Fruit fly (Drosophila melanogaster) whole organism, embryonic: ENCODE measurements around the gene CG42240.
A peak's percentile ranks its signal among the peaks of the same experiment; 100 is the strongest.

Source experiments
- Atf6 ChIP-seq: fragments of 200-800 bp; sonication (Bioruptor generic); IDR thresholded peaks from 2 replicates; pipeline ENCODE4 v1.3.6; 2022; ENCODE audit warnings: missing biosample characterization, missing genetic modification characterization
- C15 ChIP-seq: fragments of 200-800 bp; sonication (Bioruptor generic); IDR thresholded peaks from 3 replicates; pipeline ENCODE4 v1.3.6; 2022; ENCODE audit warnings: missing biosample characterization, missing genetic modification characterization
- CG11085 ChIP-seq: fragments of 200-800 bp; sonication (Bioruptor generic); IDR thresholded peaks from 2 replicates; pipeline ENCODE4 v1.3.6; 2022; ENCODE audit warnings: missing biosample characterization, missing genetic modification characterization
- CG11696 ChIP-seq: fragments of 200-800 bp; sonication (Bioruptor generic); IDR thresholded peaks from 2 replicates; pipeline ENCODE4 v1.3.6; 2022; ENCODE audit warnings: missing biosample characterization, missing genetic modification characterization
- CG12769 ChIP-seq: fragments of 200-800 bp; sonication (Bioruptor generic); optimal IDR thresholded peaks from 2 replicates; lab custom pipeline; 2019; ENCODE audit warnings: missing biosample characterization, mild to moderate bottlenecking, missing genetic modification characterization, moderate library complexity
- CG17568 ChIP-seq: fragments of 200-800 bp; sonication (Bioruptor generic); optimal IDR thresholded peaks from 2 replicates; lab custom pipeline; 2018; ENCODE audit warnings: missing biosample characterization, mild to moderate bottlenecking, missing genetic modification characterization, moderate library complexity
- CG18262 ChIP-seq: fragments of 200-800 bp; optimal IDR thresholded peaks from 3 replicates; lab custom pipeline; 2019; ENCODE audit warnings: missing biosample characterization, mild to moderate bottlenecking, missing genetic modification characterization, moderate library complexity
- CG18619 ChIP-seq: fragments of 200-800 bp; sonication (Bioruptor generic); optimal IDR thresholded peaks from 3 replicates; lab custom pipeline; 2017; ENCODE audit warnings: missing biosample characterization, mild to moderate bottlenecking, missing genetic modification characterization
- CG31365 ChIP-seq: fragments of 200-800 bp; sonication (Bioruptor generic); optimal IDR thresholded peaks from 2 replicates; lab custom pipeline; 2018; ENCODE audit warnings: missing biosample characterization, mild to moderate bottlenecking, missing genetic modification characterization
- CG43689 ChIP-seq: fragments of 200-800 bp; sonication (Bioruptor generic); IDR thresholded peaks from 2 replicates; pipeline ENCODE4 v1.3.6; 2022; ENCODE audit warnings: missing biosample characterization, missing genetic modification characterization
- CG4617 ChIP-seq: fragments of 200-800 bp; sonication (Bioruptor generic); optimal IDR thresholded peaks from 3 replicates; lab custom pipeline; 2016; ENCODE audit warnings: missing biosample characterization, missing genetic modification characterization, borderline replicate concordance
- CG4707 ChIP-seq: fragments of 200-800 bp; sonication (Bioruptor generic); optimal IDR thresholded peaks from 2 replicates; lab custom pipeline; 2018; ENCODE audit warnings: missing biosample characterization, mild to moderate bottlenecking, missing genetic modification characterization, moderate library complexity
- CG5953 ChIP-seq: fragments of 200-800 bp; sonication (Bioruptor generic); IDR thresholded peaks from 2 replicates; pipeline ENCODE4 v1.3.6; 2022; ENCODE audit warnings: missing biosample characterization, missing genetic modification characterization
- CG6813 ChIP-seq: fragments of 200-800 bp; sonication (Bioruptor generic); optimal IDR thresholded peaks from 2 replicates; lab custom pipeline; 2017; ENCODE audit warnings: missing biosample characterization, missing genetic modification characterization, mild to moderate bottlenecking, moderate library complexity, missing genetic modification reagents
- CG7556 ChIP-seq: fragments of 200-800 bp; sonication (Bioruptor generic); optimal IDR thresholded peaks from 2 replicates; lab custom pipeline; 2017; ENCODE audit warnings: missing biosample characterization, mild to moderate bottlenecking, missing genetic modification characterization
- CG9609 ChIP-seq: fragments of 200-800 bp; sonication (Bioruptor generic); optimal IDR thresholded peaks from 3 replicates; lab custom pipeline; 2016; ENCODE audit warnings: missing biosample characterization, missing genetic modification characterization
- CG9727 ChIP-seq: fragments of 200-800 bp; sonication (Bioruptor generic); optimal IDR thresholded peaks from 3 replicates; lab custom pipeline; 2017; ENCODE audit warnings: missing biosample characterization, mild to moderate bottlenecking, missing genetic modification characterization
- CoRest ChIP-seq: fragments of 200-800 bp; sonication (Bioruptor generic); optimal IDR thresholded peaks from 3 replicates; lab custom pipeline; 2018; ENCODE audit warnings: missing biosample characterization, mild to moderate bottlenecking, missing genetic modification characterization, moderate library complexity
- Dref ChIP-seq: fragments of 200-800 bp; sonication (Bioruptor generic); IDR thresholded peaks from 2 replicates; pipeline ENCODE4 v1.3.6; 2022; ENCODE audit warnings: missing biosample characterization, missing genetic modification characterization
- Fer2 ChIP-seq: fragments of 200-800 bp; sonication (Bioruptor generic); optimal IDR thresholded peaks from 2 replicates; lab custom pipeline; 2018; ENCODE audit warnings: missing biosample characterization, mild to moderate bottlenecking, missing genetic modification characterization, moderate library complexity
- HLH3B ChIP-seq: fragments of 200-800 bp; sonication (Bioruptor generic); IDR thresholded peaks from 2 replicates; pipeline ENCODE4 v1.3.6; 2022; ENCODE audit warnings: missing biosample characterization, missing genetic modification characterization
- MBD-R2 ChIP-seq: fragments of 200-800 bp; sonication (Bioruptor generic); IDR thresholded peaks from 2 replicates; pipeline ENCODE4 v1.3.6; 2022; ENCODE audit warnings: missing biosample characterization, missing genetic modification characterization
- NC2α ChIP-seq: fragments of 200-800 bp; sonication (Bioruptor generic); optimal IDR thresholded peaks from 2 replicates; lab custom pipeline; 2016; ENCODE audit warnings: missing biosample characterization, missing genetic modification characterization
- NFAT ChIP-seq: fragments of 200-800 bp; sonication (Bioruptor generic); IDR thresholded peaks from 2 replicates; pipeline ENCODE4 v1.3.6; 2022; ENCODE audit warnings: missing biosample characterization, missing genetic modification characterization
- Neu2 ChIP-seq: fragments of 200-800 bp; sonication (Bioruptor generic); optimal IDR thresholded peaks from 3 replicates; lab custom pipeline; 2016; ENCODE audit warnings: missing biosample characterization, missing genetic modification characterization, borderline replicate concordance
- Sox102F ChIP-seq: fragments of 200-800 bp; sonication (Bioruptor generic); optimal IDR thresholded peaks from 2 replicates; lab custom pipeline; 2018; ENCODE audit warnings: missing biosample characterization, mild to moderate bottlenecking, missing genetic modification characterization, moderate library complexity
- al ChIP-seq: fragments of 200-800 bp; sonication (Bioruptor generic); IDR thresholded peaks from 2 replicates; pipeline ENCODE4 v1.3.6; 2022; ENCODE audit warnings: missing biosample characterization, missing genetic modification characterization
- ap ChIP-seq: fragments of 200-800 bp; sonication (Bioruptor generic); IDR thresholded peaks from 2 replicates; pipeline ENCODE4 v1.3.6; 2022; ENCODE audit warnings: missing biosample characterization, missing genetic modification characterization
- bcd ChIP-seq: fragments of 200-800 bp; sonication (Bioruptor generic); optimal IDR thresholded peaks from 2 replicates; lab custom pipeline; 2017; ENCODE audit warnings: missing biosample characterization, mild to moderate bottlenecking, missing genetic modification characterization
- ci ChIP-seq: fragments of 200-800 bp; sonication (Bioruptor generic); IDR thresholded peaks from 3 replicates; pipeline ENCODE4 v1.3.6; 2022; ENCODE audit warnings: missing biosample characterization, missing genetic modification characterization
- exex ChIP-seq: fragments of 200-800 bp; sonication (Bioruptor generic); optimal IDR thresholded peaks from 4 replicates; lab custom pipeline; 2018; ENCODE audit warnings: missing biosample characterization, mild to moderate bottlenecking, missing genetic modification characterization, moderate library complexity
- fd3F ChIP-seq: fragments of 200-800 bp; sonication (Bioruptor generic); optimal IDR thresholded peaks from 2 replicates; lab custom pipeline; 2018; ENCODE audit warnings: missing biosample characterization, mild to moderate bottlenecking, missing genetic modification characterization, moderate library complexity
- gcm2 ChIP-seq: fragments of 200-800 bp; sonication (Bioruptor generic); optimal IDR thresholded peaks from 2 replicates; lab custom pipeline; 2016; ENCODE audit warnings: missing biosample characterization, missing genetic modification characterization
- grn ChIP-seq: fragments of 200-800 bp; sonication (Bioruptor generic); optimal IDR thresholded peaks from 3 replicates; lab custom pipeline; 2017; ENCODE audit warnings: missing biosample characterization, missing genetic modification characterization
- gsb-n ChIP-seq: fragments of 200-800 bp; sonication (Bioruptor generic); optimal IDR thresholded peaks from 3 replicates; lab custom pipeline; 2018; ENCODE audit warnings: missing biosample characterization, mild to moderate bottlenecking, missing genetic modification characterization
- inv ChIP-seq: fragments of 200-800 bp; sonication (Bioruptor generic); IDR thresholded peaks from 2 replicates; pipeline ENCODE4 v1.3.6; 2022; ENCODE audit warnings: missing biosample characterization, missing genetic modification characterization; ENCODE audit not compliant: partially characterized antibody
- lmd ChIP-seq: fragments of 200-800 bp; sonication (Bioruptor generic); IDR thresholded peaks from 2 replicates; pipeline ENCODE4 v1.3.6; 2022; ENCODE audit warnings: missing biosample characterization, missing genetic modification characterization
- nau ChIP-seq: fragments of 200-800 bp; sonication (Bioruptor generic); optimal IDR thresholded peaks from 3 replicates; lab custom pipeline; 2017; ENCODE audit warnings: missing biosample characterization, mild to moderate bottlenecking, missing genetic modification characterization, missing genetic modification reagents
- odd ChIP-seq: fragments of 200-800 bp; sonication (Bioruptor generic); optimal IDR thresholded peaks from 2 replicates; lab custom pipeline; 2017; ENCODE audit warnings: missing biosample characterization, mild to moderate bottlenecking, missing genetic modification characterization
- prd ChIP-seq, 3 experiments: fragments of >200 bp in 2 of 3; fragments of 200-800 bp in 1 of 3; sonication (Bioruptor generic) in 1 of 3; optimal IDR thresholded peaks in 2 of 3; IDR thresholded peaks in 1 of 3; 2 replicates in 2 of 3; 3 replicates in 1 of 3; pipeline versions ENCODE4 v1.3.6 to Lab custom; 2017 to 2022; ENCODE audit warnings: missing biosample characterization in 1 of 3, missing genetic modification characterization in 1 of 3
- repo ChIP-seq: fragments of 200-800 bp; sonication (Bioruptor generic); optimal IDR thresholded peaks from 2 replicates; lab custom pipeline; 2016; ENCODE audit warnings: missing biosample characterization, missing genetic modification characterization
- rib ChIP-seq: fragments of 200-800 bp; sonication (Bioruptor generic); IDR thresholded peaks from 2 replicates; pipeline ENCODE4 v1.3.6; 2022; ENCODE audit warnings: missing biosample characterization, missing genetic modification characterization
- sens ChIP-seq: fragments of 200-800 bp; sonication (Bioruptor generic); peaks from one replicate; lab custom pipeline; 2016; ENCODE audit warnings: missing biosample characterization, missing genetic modification characterization
- sens-2 ChIP-seq: fragments of 200-800 bp; sonication (Bioruptor generic); IDR thresholded peaks from 2 replicates; pipeline ENCODE4 v1.3.6; 2022; ENCODE audit warnings: missing biosample characterization, missing genetic modification characterization
- shn ChIP-seq: fragments of 200-800 bp; sonication (Bioruptor generic); optimal IDR thresholded peaks from 3 replicates; lab custom pipeline; 2016; ENCODE audit warnings: missing biosample characterization, missing genetic modification characterization
- slbo ChIP-seq: fragments of 200-800 bp; sonication (Bioruptor generic); IDR thresholded peaks from 2 replicates; pipeline ENCODE4 v1.3.6; 2022; ENCODE audit warnings: missing biosample characterization, missing genetic modification characterization
- tll ChIP-seq, 2 experiments: fragments of 200-800 bp in 1 of 2; fragments of >200 bp in 1 of 2; sonication (Bioruptor generic) in 1 of 2; optimal IDR thresholded peaks; 2 replicates each; lab custom pipeline; 2017 to 2019; ENCODE audit warnings: missing biosample characterization in 2 of 2, missing genetic modification characterization in 2 of 2, mild to moderate bottlenecking in 1 of 2, moderate library complexity in 1 of 2
- tx ChIP-seq: fragments of 200-800 bp; sonication (Bioruptor generic); optimal IDR thresholded peaks from 2 replicates; lab custom pipeline; 2016; ENCODE audit warnings: missing biosample characterization, missing genetic modification characterization
- zen2 ChIP-seq: fragments of 200-800 bp; sonication (Bioruptor generic); IDR thresholded peaks from 3 replicates; pipeline ENCODE4 v1.3.6; 2022; ENCODE audit warnings: missing biosample characterization, missing genetic modification characterization; ENCODE audit not compliant: partially characterized antibody

Gene CG42240

dm6 chrX:6330369-6330949 is at the start of gene CG42240:
Gene CG42240 (plus strand): TSS chrX:6330842.
- no peak for TF ChIP-seq Dref (GFP tag; lab: Robert Waterston, UW)
- peak; percentile 76 for TF ChIP-seq CG17568
- peak; percentile 95 for TF ChIP-seq CoRest (tag; lab: Kevin White, UChicago)
- peak; percentile 74 for TF ChIP-seq slbo (GFP tag; lab: Robert Waterston, UW)
- peak; percentile 55 for TF ChIP-seq exex (tag; lab: Kevin White, UChicago)
- TF ChIP-seq tx (GFP tag; lab: Kevin White, UChicago), result peak; percentile 56
- TF ChIP-seq ap, result peak; percentile 3; the same call in 1 of the 2 replicates
- peak; percentile 85 for TF ChIP-seq Atf6
- TF ChIP-seq HLH3B (GFP tag; lab: Robert Waterston, UW), result peak; percentile 83
- TF ChIP-seq prd (optimal IDR thresholded peaks at IDR 0.05; lab: Kevin White, UChicago), result no peak
- TF ChIP-seq prd (GFP tag; IDR thresholded peaks at IDR 0.05; lab: Robert Waterston, UW), result peak; percentile 79
- no peak for TF ChIP-seq inv (GFP tag; lab: Robert Waterston, UW)
- peak; percentile 82 for TF ChIP-seq CG12769
- peak; percentile 84 for TF ChIP-seq lmd
- peak; percentile 93 for TF ChIP-seq Sox102F (GFP tag; lab: Kevin White, UChicago)
- no peak for TF ChIP-seq sens-2
- peak; percentile 54; the same call in 1 of the 2 replicates for TF ChIP-seq CG5953 (GFP tag; lab: Robert Waterston, UW)
- TF ChIP-seq zen2 (GFP tag; lab: Robert Waterston, UW), result no peak
- TF ChIP-seq ci (GFP tag; lab: Robert Waterston, UW), result peak; percentile 72; the same call in 2 of the 3 replicates
- 0 out of 2 replicates have a peak, but pooled peaks have one; percentile 40 for TF ChIP-seq CG11085
- peak; percentile 50 for TF ChIP-seq CG4617 (GFP tag; lab: Kevin White, UChicago)
- peak; percentile 99 for TF ChIP-seq sens (GFP tag; lab: Kevin White, UChicago)
- peak; percentile 42 for TF ChIP-seq NC2α
- TF ChIP-seq MBD-R2 (GFP tag; lab: Robert Waterston, UW), result peak; percentile 23; the same call in 1 of the 2 replicates
- TF ChIP-seq fd3F (GFP tag; lab: Kevin White, UChicago), result peak; percentile 78
- 0 out of 2 replicates have a peak, but pooled peaks have one; percentile 40 for TF ChIP-seq rib (GFP tag; lab: Robert Waterston, UW)
- peak; percentile 91 for TF ChIP-seq CG9727 (GFP tag; lab: Kevin White, UChicago)
- peak; percentile 97 for TF ChIP-seq CG7556
- TF ChIP-seq CG6813, result peak; percentile 84
- TF ChIP-seq Neu2 (GFP tag; lab: Kevin White, UChicago), result no peak
- TF ChIP-seq tll (GFP tag; optimal IDR thresholded peaks at IDR 0.05; lab: Kevin White, UChicago), result peak in 1 of 2 experiments; percentile 14
- peak; percentile 77 for TF ChIP-seq Fer2 (tag; lab: Kevin White, UChicago)
- TF ChIP-seq bcd, result peak; percentile 91
- peak; percentile 93 for TF ChIP-seq CG18619 (GFP tag; lab: Kevin White, UChicago)
- TF ChIP-seq CG43689 (GFP tag; lab: Robert Waterston, UW), result peak; percentile 31; the same call in 1 of the 2 replicates
- peak; percentile 92 for TF ChIP-seq odd (GFP tag; lab: Kevin White, UChicago)
- peak; percentile 57 for TF ChIP-seq CG4707 (GFP tag; lab: Kevin White, UChicago)
- no peak for TF ChIP-seq CG11696 (GFP tag; lab: Robert Waterston, UW)
- TF ChIP-seq C15, result 0 out of 3 replicates have a peak, but pooled peaks have one; percentile 49
- TF ChIP-seq shn (GFP tag; lab: Kevin White, UChicago), result peak; percentile 48
- TF ChIP-seq NFAT (GFP tag; lab: Robert Waterston, UW), result peak; percentile 40; the same call in 1 of the 2 replicates
- no peak for TF ChIP-seq grn (GFP tag; lab: Kevin White, UChicago)
- peak; percentile 45 for TF ChIP-seq gcm2 (GFP tag; lab: Kevin White, UChicago)
- peak; percentile 57 for TF ChIP-seq CG9609 (GFP tag; lab: Kevin White, UChicago)
- TF ChIP-seq gsb-n (tag; lab: Kevin White, UChicago), result peak; percentile 85
- TF ChIP-seq nau, result no peak
- peak; percentile 97 for TF ChIP-seq CG18262 (tag; lab: Kevin White, UChicago)
- 0 out of 2 replicates have a peak, but pooled peaks have one; percentile 30 for TF ChIP-seq al
- TF ChIP-seq repo (GFP tag; lab: Kevin White, UChicago), result peak; percentile 55
- peak; percentile 45 for TF ChIP-seq CG31365 (tag; lab: Kevin White, UChicago)
